Fruit fly (Drosophila melanogaster): ENCODE results near the gene Jon99Ci.
"Not testable (repeated sequence)": the region's sequence is repeated elsewhere in the genome, so short reads cannot be mapped to it uniquely, and the experiment has no call there.

dm6 chr3R:29921916-29922315 is 4.1 kb downstream of the Jon99Ci start, which contains the start of gene Jon99Ciii:
- TF ChIP-seq psq (optimal IDR thresholded peaks at IDR 0.05); usp (GFP tag; optimal IDR thresholded peaks at IDR 0.05); pan (optimal IDR thresholded peaks at IDR 0.05); Dll (optimal IDR thresholded peaks at IDR 0.05); CG8478 (optimal IDR thresholded peaks at IDR 0.05); EcR (GFP tag; optimal IDR thresholded peaks at IDR 0.05): not testable (repeated sequence)
